1 worm cellular context compared by ENCODE assay signal in genomic region chrIII:7524830-7525344, ce11.
TF ChIP-seq lines count a peak whose summit lies in the region.

No protein-coding gene starts in this region.

TF ChIP-seq in whole organism, L1 larva, 84 proteins besides CTCF, POLR2A, EP300 and RAD21 (continued from another document):
- TF ChIP-seq aha-1 (tag; optimal IDR thresholded peaks at IDR 0.05; lab: Kevin White, UChicago) (no peak), vab-15 (tag; optimal IDR thresholded peaks at IDR 0.05; lab: Kevin White, UChicago) (no peak), mep-1 (tag; optimal IDR thresholded peaks at IDR 0.05; lab: Kevin White, UChicago) (no peak), C16A3.4 (tag; optimal IDR thresholded peaks at IDR 0.05; lab: Kevin White, UChicago) (no peak)
